Worm (Caenorhabditis elegans): ENCODE data around the gene ncx-2.
A peak's percentile ranks its signal among the peaks of the same experiment; 100 is the strongest.

ncx-2 gene

DNA sequence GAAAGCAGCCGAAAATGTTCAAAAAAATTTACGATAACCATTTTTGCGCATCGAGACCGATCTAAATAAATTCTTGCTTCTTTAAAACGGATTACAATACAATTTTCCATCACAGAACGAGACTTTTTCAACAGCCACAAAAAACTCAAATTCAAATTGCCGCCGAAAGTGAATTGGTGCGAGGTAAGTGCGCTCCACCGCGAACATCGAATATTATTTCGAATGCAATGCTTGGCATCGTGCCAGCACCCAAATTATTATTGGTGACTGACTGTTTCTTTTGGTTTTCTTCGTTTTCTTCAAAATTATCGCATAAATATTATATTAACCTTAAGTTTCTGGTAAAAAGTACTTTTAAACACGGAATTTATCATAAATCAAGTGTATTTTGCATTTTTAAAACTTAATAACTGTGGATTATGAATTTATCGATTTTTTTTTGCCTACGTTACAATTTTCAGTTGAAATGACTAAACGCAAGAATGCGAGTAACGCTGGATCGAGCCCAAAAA is 34.4 kb upstream of the ncx-2 start, which contains the start of gene penr-1 (continued):
- peak; percentile 49 for TF ChIP-seq sem-4 (tag; optimal IDR thresholded peaks at IDR 0.05)
- TF ChIP-seq nhr-21 (tag; optimal IDR thresholded peaks at IDR 0.05): no peak
- no peak for TF ChIP-seq mab-5 (tag; optimal IDR thresholded peaks at IDR 0.05)
- TF ChIP-seq aly-2 (tag; optimal IDR thresholded peaks at IDR 0.05): no peak
- peak; percentile 62 for TF ChIP-seq crh-2 (tag; optimal IDR thresholded peaks at IDR 0.05)
- TF ChIP-seq ama-1 (optimal IDR thresholded peaks at IDR 0.05): no peak
- TF ChIP-seq R02D3.7 (tag; optimal IDR thresholded peaks at IDR 0.05): no peak
- no peak for TF ChIP-seq nhr-77 (tag; optimal IDR thresholded peaks at IDR 0.05)
- TF ChIP-seq ztf-1 (GFP tag; conservative IDR thresholded peaks at IDR 0.05): no peak
- TF ChIP-seq sma-3 (GFP tag; optimal IDR thresholded peaks at IDR 0.05): peak; percentile 41
- TF ChIP-seq C34F6.9 (tag; optimal IDR thresholded peaks at IDR 0.05): peak; percentile 76
- TF ChIP-seq nhr-12 (tag; optimal IDR thresholded peaks at IDR 0.05): no peak
- TF ChIP-seq peb-1 (tag; optimal IDR thresholded peaks at IDR 0.05): no peak
- no peak for TF ChIP-seq blmp-1 (tag; optimal IDR thresholded peaks at IDR 0.05; ENCODE audit: insufficient read depth)
- no peak for TF ChIP-seq nhr-6 (tag; optimal IDR thresholded peaks at IDR 0.05)
- TF ChIP-seq nhr-129 (tag; optimal IDR thresholded peaks at IDR 0.05): peak; percentile 57
- peak; percentile 46 for TF ChIP-seq nhr-25 (tag; optimal IDR thresholded peaks at IDR 0.05)
- TF ChIP-seq ztf-11 (tag; optimal IDR thresholded peaks at IDR 0.05): no peak
- TF ChIP-seq unc-62 (GFP tag; optimal IDR thresholded peaks at IDR 0.05): no peak
- TF ChIP-seq unc-55 (GFP tag; optimal IDR thresholded peaks at IDR 0.05): peak; percentile 71
- no peak for TF ChIP-seq elt-1 (tag; optimal IDR thresholded peaks at IDR 0.05)

DNA sequence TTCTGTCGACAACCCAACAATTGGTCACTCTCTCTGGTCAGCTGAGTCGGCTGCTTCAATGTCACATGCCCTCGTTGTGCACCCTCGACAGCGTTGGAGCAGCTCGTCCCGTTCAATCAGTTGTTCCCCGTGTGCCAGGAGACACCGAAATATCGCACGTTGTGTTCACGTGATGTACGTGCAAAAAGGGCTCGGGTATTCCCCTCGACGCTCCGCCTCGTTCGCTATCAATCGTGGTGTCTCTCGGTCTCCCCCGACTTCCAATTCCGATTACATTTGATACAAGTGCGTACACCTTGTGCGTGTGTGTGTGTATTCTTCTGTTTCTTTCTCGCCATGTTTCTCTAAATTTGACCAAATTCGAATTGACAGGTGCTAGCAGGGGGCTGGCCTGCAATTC is 32.0 kb upstream of the ncx-2 start:
- TF ChIP-seq nhr-21 (tag; optimal IDR thresholded peaks at IDR 0.05) (peak; percentile 68), lsy-2 (tag; optimal IDR thresholded peaks at IDR 0.05) (peak in 1 of 2 experiments; percentile 58), ztf-4 (tag; optimal IDR thresholded peaks at IDR 0.05) (no peak), elt-1 (tag; optimal IDR thresholded peaks at IDR 0.05) (no peak), C34F6.9 (tag; optimal IDR thresholded peaks at IDR 0.05) (peak; percentile 29), fos-1 (tag; optimal IDR thresholded peaks at IDR 0.05) (peak; percentile 30), Y55F3AM.14 (GFP tag; optimal IDR thresholded peaks at IDR 0.05) (peak; percentile 1), nhr-10 (tag; optimal IDR thresholded peaks at IDR 0.05) (no peak), nhr-25 (tag; optimal IDR thresholded peaks at IDR 0.05) (no peak), peb-1 (tag; optimal IDR thresholded peaks at IDR 0.05) (no peak), skn-1 (tag; optimal IDR thresholded peaks at IDR 0.05) (no peak), nhr-12 (tag; optimal IDR thresholded peaks at IDR 0.05) (no peak), gmeb-1 (tag; optimal IDR thresholded peaks at IDR 0.05) (peak; percentile 61), snpc-4 (tag; optimal IDR thresholded peaks at IDR 0.05) (no peak), nhr-129 (tag; optimal IDR thresholded peaks at IDR 0.05) (peak; percentile 84), lin-11 (tag; optimal IDR thresholded peaks at IDR 0.05) (peak; percentile 27), mbf-1 (tag; optimal IDR thresholded peaks at IDR 0.05) (no peak), nhr-6 (tag; optimal IDR thresholded peaks at IDR 0.05) (no peak), sem-4 (tag; optimal IDR thresholded peaks at IDR 0.05) (no peak), nhr-77 (tag; optimal IDR thresholded peaks at IDR 0.05) (no peak), lin-13 (GFP tag; optimal IDR thresholded peaks at IDR 0.05) (no peak), nhr-23 (tag; optimal IDR thresholded peaks at IDR 0.05) (no peak), blmp-1 (tag; optimal IDR thresholded peaks at IDR 0.05; ENCODE audit: insufficient read depth) (peak; percentile 17), zag-1 (tag; optimal IDR thresholded peaks at IDR 0.05) (no peak), ceh-16 (tag; optimal IDR thresholded peaks at IDR 0.05) (no peak), mab-5 (tag; optimal IDR thresholded peaks at IDR 0.05) (no peak), sma-9 (GFP tag; optimal IDR thresholded peaks at IDR 0.05) (peak; percentile 99), sma-9 (tag; optimal IDR thresholded peaks at IDR 0.05) (no peak), ztf-11 (tag; optimal IDR thresholded peaks at IDR 0.05) (no peak), unc-62 (GFP tag; optimal IDR thresholded peaks at IDR 0.05) (no peak), egl-27 (tag; optimal IDR thresholded peaks at IDR 0.05) (no peak), unc-55 (GFP tag; optimal IDR thresholded peaks at IDR 0.05) (no peak), dmd-4 (tag; optimal IDR thresholded peaks at IDR 0.05) (no peak), nhr-237 (tag; optimal IDR thresholded peaks at IDR 0.05) (no peak), crh-2 (tag; optimal IDR thresholded peaks at IDR 0.05) (peak; percentile 56), nhr-11 (tag; optimal IDR thresholded peaks at IDR 0.05) (no peak), lin-39 (tag; optimal IDR thresholded peaks at IDR 0.05) (no peak), F13H6.1 (tag; optimal IDR thresholded peaks at IDR 0.05) (peak; percentile 95), ceh-82 (tag; optimal IDR thresholded peaks at IDR 0.05) (no peak), sma-3 (GFP tag; optimal IDR thresholded peaks at IDR 0.05) (peak; percentile 69), ZK546.5 (tag; optimal IDR thresholded peaks at IDR 0.05) (no peak), unc-39 (tag; optimal IDR thresholded peaks at IDR 0.05) (no peak), R02D3.7 (tag; optimal IDR thresholded peaks at IDR 0.05) (no peak), elt-3 (tag; optimal IDR thresholded peaks at IDR 0.05) (no peak), alr-1 (tag; optimal IDR thresholded peaks at IDR 0.05) (no peak), ztf-1 (GFP tag; conservative IDR thresholded peaks at IDR 0.05) (no peak), mdl-1 (tag; optimal IDR thresholded peaks at IDR 0.05) (peak in 1 of 2 experiments; percentile 71), aly-2 (tag; optimal IDR thresholded peaks at IDR 0.05) (no peak), ama-1 (optimal IDR thresholded peaks at IDR 0.05) (no peak)

All from whole organism, L2 larva.